Worm (Caenorhabditis elegans): ENCODE results near the gene dyf-4.
A peak's percentile ranks its signal among the peaks of the same experiment; 100 is the strongest.

The dyf-4 gene

ce11 chrV:12550755-12551154, 25.2 kb upstream of the dyf-4 start:
- no peak for TF ChIP-seq aly-2 (tag; optimal IDR thresholded peaks at IDR 0.05)

ce11 chrV:12550036-12550626, 24.6 kb upstream of the dyf-4 start, which contains the start of gene F45D3.3:
Gene F45D3.3, minus strand, starts transcription at chrV:12550385.
- peak; percentile 79 for TF ChIP-seq nhr-21 (tag; optimal IDR thresholded peaks at IDR 0.05)
- peak; percentile 12 for TF ChIP-seq nhr-25 (tag; optimal IDR thresholded peaks at IDR 0.05)
- no peak for TF ChIP-seq skn-1 (tag; optimal IDR thresholded peaks at IDR 0.05)
- TF ChIP-seq sma-3 (GFP tag; optimal IDR thresholded peaks at IDR 0.05): peak; percentile 43
- peak; percentile 24 for TF ChIP-seq sma-9 (GFP tag; optimal IDR thresholded peaks at IDR 0.05)
- no peak for TF ChIP-seq sma-9 (tag; optimal IDR thresholded peaks at IDR 0.05)
- peak; percentile 22 to 34 for TF ChIP-seq mdl-1 (tag; optimal IDR thresholded peaks at IDR 0.05)
- no peak for TF ChIP-seq lin-39 (tag; optimal IDR thresholded peaks at IDR 0.05)
- peak; percentile 25 for TF ChIP-seq egl-27 (tag; optimal IDR thresholded peaks at IDR 0.05)
- TF ChIP-seq blmp-1 (tag; optimal IDR thresholded peaks at IDR 0.05; ENCODE audit: insufficient read depth): peak; percentile 27
- TF ChIP-seq ZK546.5 (tag; optimal IDR thresholded peaks at IDR 0.05): no peak
- TF ChIP-seq ama-1 (optimal IDR thresholded peaks at IDR 0.05): peak; percentile 94

ce11 chrV:12549604-12550003, 24.1 kb upstream of the dyf-4 start:
- peak; percentile 69 for TF ChIP-seq ama-1 (optimal IDR thresholded peaks at IDR 0.05)
- TF ChIP-seq ZK546.5 (tag; optimal IDR thresholded peaks at IDR 0.05): no peak
- TF ChIP-seq sma-9 (GFP tag; optimal IDR thresholded peaks at IDR 0.05): no peak
- TF ChIP-seq sma-9 (tag; optimal IDR thresholded peaks at IDR 0.05): no peak
- no peak for TF ChIP-seq aly-2 (tag; optimal IDR thresholded peaks at IDR 0.05)
- peak; percentile 1 for TF ChIP-seq nhr-129 (tag; optimal IDR thresholded peaks at IDR 0.05)

- TF ChIP-seq unc-39 (tag; optimal IDR thresholded peaks at IDR 0.05) (no peak), ceh-82 (tag; optimal IDR thresholded peaks at IDR 0.05) (no peak), zag-1 (tag; optimal IDR thresholded peaks at IDR 0.05) (no peak), nhr-129 (tag; optimal IDR thresholded peaks at IDR 0.05) (peak; percentile 45), aly-2 (tag; optimal IDR thresholded peaks at IDR 0.05) (no peak), elt-1 (tag; optimal IDR thresholded peaks at IDR 0.05) (no peak), R02D3.7 (tag; optimal IDR thresholded peaks at IDR 0.05) (no peak), elt-3 (tag; optimal IDR thresholded peaks at IDR 0.05) (no peak), Y55F3AM.14 (GFP tag; optimal IDR thresholded peaks at IDR 0.05) (no peak), nhr-237 (tag; optimal IDR thresholded peaks at IDR 0.05) (no peak), egl-27 (tag; optimal IDR thresholded peaks at IDR 0.05) (no peak), gmeb-1 (tag; optimal IDR thresholded peaks at IDR 0.05) (peak; percentile 1), nhr-25 (tag; optimal IDR thresholded peaks at IDR 0.05) (peak; percentile 38), nhr-77 (tag; optimal IDR thresholded peaks at IDR 0.05) (no peak), unc-62 (GFP tag; optimal IDR thresholded peaks at IDR 0.05) (no peak), nhr-11 (tag; optimal IDR thresholded peaks at IDR 0.05) (no peak), snpc-4 (tag; optimal IDR thresholded peaks at IDR 0.05) (no peak), crh-2 (tag; optimal IDR thresholded peaks at IDR 0.05) (no peak), ama-1 (optimal IDR thresholded peaks at IDR 0.05) (peak; percentile 95), mdl-1 (tag; optimal IDR thresholded peaks at IDR 0.05) (no peak), C34F6.9 (tag; optimal IDR thresholded peaks at IDR 0.05) (no peak), fos-1 (tag; optimal IDR thresholded peaks at IDR 0.05) (no peak), nhr-21 (tag; optimal IDR thresholded peaks at IDR 0.05) (peak; percentile 89), sma-3 (GFP tag; optimal IDR thresholded peaks at IDR 0.05) (peak; percentile 79), sem-4 (tag; optimal IDR thresholded peaks at IDR 0.05) (no peak), nhr-10 (tag; optimal IDR thresholded peaks at IDR 0.05) (no peak), blmp-1 (tag; optimal IDR thresholded peaks at IDR 0.05; ENCODE audit: insufficient read depth) (peak; percentile 57), sma-9 (GFP tag; optimal IDR thresholded peaks at IDR 0.05) (peak; percentile 70), sma-9 (tag; optimal IDR thresholded peaks at IDR 0.05) (no peak), nhr-12 (tag; optimal IDR thresholded peaks at IDR 0.05) (no peak), alr-1 (tag; optimal IDR thresholded peaks at IDR 0.05) (no peak), lsy-2 (tag; optimal IDR thresholded peaks at IDR 0.05) (peak in 1 of 2 experiments; percentile 29), skn-1 (tag; optimal IDR thresholded peaks at IDR 0.05) (no peak), unc-55 (GFP tag; optimal IDR thresholded peaks at IDR 0.05) (no peak), peb-1 (tag; optimal IDR thresholded peaks at IDR 0.05) (no peak), ceh-16 (tag; optimal IDR thresholded peaks at IDR 0.05) (no peak), nhr-6 (tag; optimal IDR thresholded peaks at IDR 0.05) (no peak), ztf-4 (tag; optimal IDR thresholded peaks at IDR 0.05) (no peak), ZK546.5 (tag; optimal IDR thresholded peaks at IDR 0.05) (no peak), F13H6.1 (tag; optimal IDR thresholded peaks at IDR 0.05) (no peak), nhr-23 (tag; optimal IDR thresholded peaks at IDR 0.05) (no peak), mab-5 (tag; optimal IDR thresholded peaks at IDR 0.05) (no peak)
Observed at ce11 chrV:12548830-12549229, 23.3 kb upstream of the dyf-4 start.

Data from whole organism, L2 larva.